Fruit fly (Drosophila melanogaster): ENCODE data around the gene sd.

DNA sequence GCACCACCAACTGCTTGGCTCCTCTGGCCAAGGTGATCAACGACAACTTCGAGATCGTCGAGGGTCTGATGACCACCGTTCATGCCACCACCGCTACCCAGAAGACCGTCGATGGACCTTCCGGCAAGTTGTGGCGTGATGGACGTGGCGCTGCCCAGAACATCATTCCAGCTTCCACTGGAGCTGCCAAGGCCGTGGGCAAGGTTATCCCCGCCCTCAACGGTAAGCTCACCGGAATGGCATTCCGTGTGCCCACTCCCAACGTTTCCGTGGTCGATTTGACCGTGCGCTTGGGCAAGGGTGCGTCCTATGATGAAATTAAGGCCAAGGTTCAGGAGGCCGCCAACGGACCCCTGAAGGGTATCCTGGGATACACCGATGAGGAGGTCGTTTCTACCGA is 64.6 kb downstream of the sd start:
- TF ChIP-seq CG7045 (GFP tag; optimal IDR thresholded peaks at IDR 0.05) (no peak), ovo (GFP tag; optimal IDR thresholded peaks at IDR 0.05) (no peak), CG7101 (tag; optimal IDR thresholded peaks at IDR 0.05) (no peak), CG5204 (GFP tag; optimal IDR thresholded peaks at IDR 0.05) (no peak), toe (GFP tag; optimal IDR thresholded peaks at IDR 0.05) (no peak), kay (GFP tag; ENCODE audit: borderline replicate concordance) (no peak), CG33017 (tag; optimal IDR thresholded peaks at IDR 0.05) (no peak), cic (GFP tag; optimal IDR thresholded peaks at IDR 0.05) (no peak), CG11617 (GFP tag; optimal IDR thresholded peaks at IDR 0.05) (no peak), CG1620 (GFP tag; optimal IDR thresholded peaks at IDR 0.05) (no peak), CG12768 (GFP tag; optimal IDR thresholded peaks at IDR 0.05) (no peak), Clk (GFP tag; optimal IDR thresholded peaks at IDR 0.05) (no peak), Mnt (GFP tag; optimal IDR thresholded peaks at IDR 0.05) (no peak)

Data from whole organism, adult.